Fruit fly (Drosophila melanogaster): ENCODE data around the gene X11Lbeta.
A peak's percentile ranks its signal among the peaks of the same experiment; 100 is the strongest.
"Not testable (repeated sequence)": the region's sequence is repeated elsewhere in the genome, so short reads cannot be mapped to it uniquely, and the experiment has no call there.

The X11Lbeta gene

DNA sequence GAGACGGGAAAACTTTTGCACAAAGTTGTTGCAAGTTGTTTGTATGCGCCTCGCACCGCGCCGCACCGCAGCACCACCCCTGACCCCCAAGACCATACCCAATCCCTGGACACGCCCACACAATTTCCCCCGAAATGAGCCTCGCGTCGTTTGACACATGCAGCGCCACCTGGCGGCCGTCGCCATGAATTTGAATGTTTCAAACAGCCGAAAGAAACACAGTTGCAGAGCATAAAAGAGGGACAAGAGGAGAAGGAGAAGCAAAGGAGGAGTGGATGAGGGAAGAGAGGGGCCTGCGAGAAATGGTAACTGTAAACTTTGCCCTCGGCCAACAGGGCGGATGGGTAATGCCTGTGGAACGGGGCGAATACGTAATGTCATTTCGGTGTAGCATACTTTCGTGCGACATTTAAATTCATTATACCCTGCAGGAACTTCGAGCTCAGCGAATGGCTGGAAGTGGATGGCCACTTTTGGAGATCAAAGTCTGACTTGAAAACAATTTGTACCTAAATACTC lies 14.8 kb downstream of the X11Lbeta start:
- TF ChIP-seq CTCF (GFP tag; optimal IDR thresholded peaks at IDR 0.05) (peak; percentile 76), CG6175 (GFP tag; IDR thresholded peaks at IDR 0.05) (no peak), CG4328 (GFP tag; optimal IDR thresholded peaks at IDR 0.05) (no peak), Ets65A (GFP tag) (peak; percentile 85), CG7372 (GFP tag; IDR thresholded peaks at IDR 0.05) (peak; percentile 86), sens (GFP tag) (peak; percentile 14), Camta (GFP tag; optimal IDR thresholded peaks at IDR 0.05) (no peak), CG8359 (GFP tag; optimal IDR thresholded peaks at IDR 0.05; ENCODE audit: borderline replicate concordance) (no peak), Eip74EF (GFP tag; optimal IDR thresholded peaks at IDR 0.05) (no peak)

dm6 chrX:10656216-10656615 lies 28.7 kb downstream of the X11Lbeta start:
- TF ChIP-seq CG13894 (tag; optimal IDR thresholded peaks at IDR 0.05), result peak; percentile 61
- no peak for TF ChIP-seq Awh (GFP tag; IDR thresholded peaks at IDR 0.05)
- no peak for TF ChIP-seq abd-A (tag; optimal IDR thresholded peaks at IDR 0.05)
- no peak for TF ChIP-seq Atf6 (GFP tag; IDR thresholded peaks at IDR 0.05)
- TF ChIP-seq Ets65A (GFP tag), result peak; percentile 44
- no peak for TF ChIP-seq Drgx (GFP tag; IDR thresholded peaks at IDR 0.05)
- no peak for TF ChIP-seq CG13424 (tag; optimal IDR thresholded peaks at IDR 0.05)
- no peak for TF ChIP-seq CG4328 (GFP tag; optimal IDR thresholded peaks at IDR 0.05)
- TF ChIP-seq CG8944 (GFP tag; optimal IDR thresholded peaks at IDR 0.05), result no peak
- no peak for TF ChIP-seq CG9727 (GFP tag; optimal IDR thresholded peaks at IDR 0.05)
- no peak for TF ChIP-seq unc-4 (GFP tag; IDR thresholded peaks at IDR 0.05; ENCODE audit: partially characterized antibody)
- no peak for TF ChIP-seq az2 (GFP tag; optimal IDR thresholded peaks at IDR 0.05)
- peak; percentile 66 for TF ChIP-seq CTCF (GFP tag; optimal IDR thresholded peaks at IDR 0.05)
- no peak for TF ChIP-seq TFAM (GFP tag; optimal IDR thresholded peaks at IDR 0.05)
- TF ChIP-seq CG12155 (GFP tag; optimal IDR thresholded peaks at IDR 0.05), result no peak
- TF ChIP-seq CG10462 (GFP tag; optimal IDR thresholded peaks at IDR 0.05), result no peak

dm6 chrX:10657380-10657779 lies 29.8 kb downstream of the X11Lbeta start, which contains the start of gene CG2111:
CG2111 (plus strand) TSS chrX:10657680.
- TF ChIP-seq fd64A (GFP tag; optimal IDR thresholded peaks at IDR 0.05), result no peak
- TF ChIP-seq chinmo (GFP tag; IDR thresholded peaks at IDR 0.05; ENCODE audit: partially characterized antibody), result no peak
- TF ChIP-seq Hr51 (GFP tag; optimal IDR thresholded peaks at IDR 0.05), result no peak
- TF ChIP-seq Dad (GFP tag; optimal IDR thresholded peaks at IDR 0.05), result no peak
- TF ChIP-seq inv (GFP tag; IDR thresholded peaks at IDR 0.05; ENCODE audit: partially characterized antibody), result no peak
- TF ChIP-seq Trl (optimal IDR thresholded peaks at IDR 0.05), result no peak
- TF ChIP-seq Trl (GFP tag; optimal IDR thresholded peaks at IDR 0.05), result no peak
- no peak for TF ChIP-seq chm (GFP tag; IDR thresholded peaks at IDR 0.05)
- TF ChIP-seq Ets97D (GFP tag; optimal IDR thresholded peaks at IDR 0.05), result no peak

dm6 chrX:10661743-10662142 lies 34.2 kb downstream of the X11Lbeta start, which contains the start of gene Rab9E:
Rab9E (minus strand) TSS chrX:10661843.
- not testable (repeated sequence) for TF ChIP-seq CG17186, CG18619, CG17568 (GFP tag; optimal IDR thresholded peaks at IDR 0.05)

DNA sequence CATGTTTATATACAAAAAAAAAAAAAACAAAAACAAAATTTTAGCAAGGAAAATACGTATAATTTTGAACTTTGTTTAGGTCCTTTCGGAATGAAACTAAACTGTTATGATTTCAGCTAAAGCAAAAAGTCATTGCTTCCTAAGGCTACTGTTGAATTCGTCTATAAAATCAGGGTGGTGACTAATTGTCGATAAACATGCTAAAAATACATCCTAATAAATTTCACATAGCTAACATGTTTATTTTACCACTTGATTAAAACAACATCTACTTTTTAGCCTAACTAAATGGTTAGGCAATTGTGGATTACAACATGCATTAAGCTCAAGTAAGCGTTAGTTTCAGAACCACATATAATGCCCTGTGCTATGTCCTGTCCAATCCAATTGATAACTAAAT lies 45.8 kb downstream of the X11Lbeta start, which contains the start of gene CG12637:
TSS of gene CG12637 (minus strand) at position 101 of the 400 bp plus-strand sequence.
- TF ChIP-seq knrl (GFP tag; IDR thresholded peaks at IDR 0.05; ENCODE audit: partially characterized antibody) (no peak), CG2712 (tag; optimal IDR thresholded peaks at IDR 0.05) (no peak), CrebB (tag; optimal IDR thresholded peaks at IDR 0.05) (no peak), CG12659 (GFP tag; optimal IDR thresholded peaks at IDR 0.05) (no peak), CG11247 (GFP tag; IDR thresholded peaks at IDR 0.05) (no peak), peb (GFP tag; IDR thresholded peaks at IDR 0.05) (no peak), CG8388 (GFP tag; optimal IDR thresholded peaks at IDR 0.05) (no peak), H15 (GFP tag; IDR thresholded peaks at IDR 0.05) (no peak), CG3163 (GFP tag; optimal IDR thresholded peaks at IDR 0.05) (no peak), CG7745 (tag; optimal IDR thresholded peaks at IDR 0.05) (no peak)
